Worm (Caenorhabditis elegans): ENCODE measurements around the gene K04C1.5.

- TF ChIP-seq lsy-2 (tag; optimal IDR thresholded peaks at IDR 0.05) (no peak), lin-39 (tag; optimal IDR thresholded peaks at IDR 0.05) (no peak), nhr-28 (tag; optimal IDR thresholded peaks at IDR 0.05) (no peak), lin-13 (GFP tag; optimal IDR thresholded peaks at IDR 0.05) (no peak)
Observed at ce11 chrX:14292632-14293031, 44.8 kb downstream of the K04C1.5 start.

Measured in whole organism, L4 larva.